Worm (Caenorhabditis elegans) whole organism, L4 larva: ENCODE data around the gene F07C3.3.

Source experiments
- F10B5.3 ChIP-seq: sonication (generic microtip); optimal IDR thresholded peaks from 2 replicates; lab custom pipeline; 2016; ENCODE audit warnings: mild to moderate bottlenecking, missing genetic modification characterization, missing compliant biosample characterization
- T20F7.1 ChIP-seq: fragments of 200-800 bp; sonication (Bioruptor generic); optimal IDR thresholded peaks from 2 replicates; lab custom pipeline; 2018; ENCODE audit warnings: mild to moderate bottlenecking, missing genetic modification characterization, missing compliant biosample characterization
- ZK337.2 ChIP-seq: fragments of 200-800 bp; sonication (Bioruptor generic); IDR thresholded peaks from 2 replicates; pipeline ENCODE4 v1.3.6; 2022; ENCODE audit warnings: missing genetic modification reagents, missing genetic modification characterization, missing compliant biosample characterization
- ZK546.5 ChIP-seq, 2 experiments: sonication (generic microtip); optimal IDR thresholded peaks; 2 replicates each; lab custom pipeline; 2017; ENCODE audit warnings: missing biosample characterization in 2 of 2, missing genetic modification characterization in 2 of 2
- aha-1 ChIP-seq: fragments of 150-350 bp; peaks from one replicate; lab custom pipeline; 2014; ENCODE audit warnings: missing biosample characterization, missing genetic modification characterization
- attf-4 ChIP-seq: sonication (generic microtip); optimal IDR thresholded peaks from 3 replicates; lab custom pipeline; 2017; ENCODE audit warnings: missing biosample characterization, missing genetic modification characterization
- ceh-28 ChIP-seq: fragments of 150-350 bp; optimal IDR thresholded peaks from 2 replicates; lab custom pipeline; 2014; ENCODE audit warnings: missing biosample characterization, missing genetic modification reagents, missing genetic modification characterization
- ctbp-1 ChIP-seq: fragments of 200-800 bp; sonication (Bioruptor generic); IDR thresholded peaks from 2 replicates; pipeline ENCODE4 v1.3.6; 2022; ENCODE audit warnings: missing genetic modification reagents, missing genetic modification characterization, missing compliant biosample characterization
- daf-16 ChIP-seq, 3 experiments: sonication (generic microtip); optimal IDR thresholded peaks; 2 replicates each; lab custom pipeline; 2016 to 2017; ENCODE audit warnings: missing genetic modification characterization in 3 of 3, missing genetic modification reagents in 3 of 3, mild to moderate bottlenecking in 2 of 3, missing compliant biosample characterization in 2 of 3, missing biosample characterization in 1 of 3, moderate library complexity in 1 of 3
- daf-8 ChIP-seq: fragments of 200-800 bp; sonication (Bioruptor generic); IDR thresholded peaks from 2 replicates; pipeline ENCODE4 v1.3.6; 2022; ENCODE audit warnings: missing genetic modification characterization, missing compliant biosample characterization
- dmd-6 ChIP-seq: fragments of 200-800 bp; sonication (Bioruptor generic); IDR thresholded peaks from 2 replicates; pipeline ENCODE4 v1.3.6; 2022; ENCODE audit warnings: missing genetic modification reagents, missing genetic modification characterization, missing compliant biosample characterization
- dmd-9 ChIP-seq: fragments of 200-800 bp; sonication (Bioruptor generic); IDR thresholded peaks from 2 replicates; pipeline ENCODE4 v1.3.6; 2022; ENCODE audit warnings: missing genetic modification reagents, missing genetic modification characterization, missing compliant biosample characterization
- dpl-1 ChIP-seq: fragments of 150-350 bp; optimal IDR thresholded peaks from 2 replicates; lab custom pipeline; 2014; ENCODE audit warnings: missing biosample characterization, missing genetic modification reagents, missing genetic modification characterization
- duxl-1 ChIP-seq: sonication (generic microtip); optimal IDR thresholded peaks from 2 replicates; lab custom pipeline; 2016; ENCODE audit warnings: mild to moderate bottlenecking, missing genetic modification characterization, moderate library complexity, missing compliant biosample characterization; ENCODE audit not compliant: poor library complexity
- dve-1 ChIP-seq: sonication (generic microtip); optimal IDR thresholded peaks from 2 replicates; lab custom pipeline; 2017; ENCODE audit warnings: antibody characterized with exemption, mild to moderate bottlenecking, missing genetic modification characterization, missing compliant biosample characterization; ENCODE audit not compliant: insufficient read depth
- egl-27 ChIP-seq: sonication (generic microtip); optimal IDR thresholded peaks from 3 replicates; lab custom pipeline; 2017; ENCODE audit warnings: missing biosample characterization, missing genetic modification reagents, missing genetic modification characterization
- hif-1 ChIP-seq, 2 experiments: sonication (generic microtip); optimal IDR thresholded peaks; 2 replicates each; lab custom pipeline; 2016 to 2017; ENCODE audit warnings: missing compliant biosample characterization in 2 of 2, missing genetic modification characterization in 2 of 2, missing genetic modification reagents in 2 of 2, missing genotype in 2 of 2, mild to moderate bottlenecking in 1 of 2
- hlh-11 ChIP-seq: fragments of 200-800 bp; sonication (Bioruptor generic); optimal IDR thresholded peaks from 2 replicates; lab custom pipeline; 2018; ENCODE audit warnings: mild to moderate bottlenecking, missing genetic modification characterization, missing compliant biosample characterization
- hmg-1.1 ChIP-seq: fragments of 200-800 bp; sonication (Bioruptor generic); IDR thresholded peaks from 2 replicates; pipeline ENCODE4 v1.3.6; 2022; ENCODE audit warnings: missing genetic modification reagents, missing genetic modification characterization, missing compliant biosample characterization
- lin-1 ChIP-seq: fragments of 200-800 bp; sonication (Bioruptor generic); IDR thresholded peaks from 2 replicates; pipeline ENCODE4 v1.3.6; 2022; ENCODE audit warnings: missing genetic modification reagents, missing genetic modification characterization, missing compliant biosample characterization
- lin-13 ChIP-seq: fragments of 150-350 bp; optimal IDR thresholded peaks from 2 replicates; lab custom pipeline; 2014; ENCODE audit warnings: missing biosample characterization, missing genetic modification reagents, missing genetic modification characterization
- mep-1 ChIP-seq: fragments of 150-350 bp; sonication (generic microtip); optimal IDR thresholded peaks from 3 replicates; lab custom pipeline; 2014; ENCODE audit warnings: missing biosample characterization, missing genetic modification characterization
- mxl-3 ChIP-seq: fragments of 200-800 bp; sonication (Bioruptor generic); optimal IDR thresholded peaks from 2 replicates; lab custom pipeline; 2018; ENCODE audit warnings: mild to moderate bottlenecking, missing genetic modification characterization, missing compliant biosample characterization
- nhr-11 ChIP-seq: fragments of 150-350 bp; optimal IDR thresholded peaks from 2 replicates; lab custom pipeline; 2014; ENCODE audit warnings: missing biosample characterization, missing genetic modification characterization
- nhr-28 ChIP-seq: fragments of 150-350 bp; optimal IDR thresholded peaks from 2 replicates; lab custom pipeline; 2014; ENCODE audit warnings: missing biosample characterization, missing genetic modification characterization
- nhr-42 ChIP-seq: fragments of 200-800 bp; sonication (Bioruptor generic); IDR thresholded peaks from 2 replicates; pipeline ENCODE4 v1.3.6; 2022; ENCODE audit warnings: missing genetic modification characterization, missing compliant biosample characterization
- nhr-77 ChIP-seq: fragments of 150-350 bp; optimal IDR thresholded peaks from 2 replicates; lab custom pipeline; 2014; ENCODE audit warnings: missing biosample characterization, missing genetic modification characterization
- php-3 ChIP-seq: fragments of 200-800 bp; sonication (Bioruptor generic); IDR thresholded peaks from 2 replicates; pipeline ENCODE4 v1.3.6; 2022; ENCODE audit warnings: missing genetic modification reagents, missing genetic modification characterization, missing compliant biosample characterization
- saeg-2 ChIP-seq: fragments of 200-800 bp; sonication (Bioruptor generic); IDR thresholded peaks from 2 replicates; pipeline ENCODE4 v1.3.6; 2022; ENCODE audit warnings: missing genetic modification reagents, missing genetic modification characterization, missing compliant biosample characterization
- set-16 ChIP-seq: fragments of 200-800 bp; sonication (Bioruptor generic); IDR thresholded peaks from 2 replicates; pipeline ENCODE4 v1.3.6; 2022; ENCODE audit warnings: missing genetic modification reagents, missing genetic modification characterization, missing compliant biosample characterization
- snpc-1.2 ChIP-seq: fragments of 200-800 bp; sonication (Bioruptor generic); IDR thresholded peaks from 2 replicates; pipeline ENCODE4 v1.3.6; 2022; ENCODE audit warnings: missing genetic modification reagents, missing genetic modification characterization, missing compliant biosample characterization
- snpc-4 ChIP-seq: fragments of 150-350 bp; optimal IDR thresholded peaks from 2 replicates; lab custom pipeline; 2014; ENCODE audit warnings: missing biosample characterization, missing genetic modification characterization
- tag-97 ChIP-seq: fragments of 200-800 bp; sonication (Bioruptor generic); IDR thresholded peaks from 2 replicates; pipeline ENCODE4 v1.3.6; 2022; ENCODE audit warnings: missing genetic modification characterization, missing compliant biosample characterization
- unc-39 ChIP-seq: sonication (generic microtip); optimal IDR thresholded peaks from 2 replicates; lab custom pipeline; 2017; ENCODE audit warnings: missing biosample characterization, missing genetic modification characterization
- unc-62 ChIP-seq, 3 experiments: fragments of 150-350 bp in 1 of 3; sonication (generic microtip); optimal IDR thresholded peaks in 2 of 3; peaks in 1 of 3; 1 replicate in 1 of 3; 2 replicates in 2 of 3; lab custom pipeline; 2014 to 2017; ENCODE audit warnings: missing biosample characterization in 3 of 3, missing genetic modification characterization in 3 of 3, missing genetic modification reagents in 3 of 3, missing genotype in 1 of 3
- vab-7 ChIP-seq: fragments of 200-800 bp; sonication (Bioruptor generic); IDR thresholded peaks from 2 replicates; pipeline ENCODE4 v1.3.6; 2022; ENCODE audit warnings: missing genetic modification reagents, missing genetic modification characterization, missing compliant biosample characterization
- zfp-3 ChIP-seq: fragments of 200-800 bp; sonication (Bioruptor generic); conservative IDR thresholded peaks from 2 replicates; pipeline ENCODE4 v1.3.6; 2022; ENCODE audit warnings: missing genetic modification reagents, missing genetic modification characterization, missing compliant biosample characterization
- zip-11 ChIP-seq: fragments of 200-800 bp; sonication (Bioruptor generic); IDR thresholded peaks from 2 replicates; pipeline ENCODE4 v1.3.6; 2022; ENCODE audit warnings: missing genetic modification characterization, missing compliant biosample characterization

The F07C3.3 gene

DNA sequence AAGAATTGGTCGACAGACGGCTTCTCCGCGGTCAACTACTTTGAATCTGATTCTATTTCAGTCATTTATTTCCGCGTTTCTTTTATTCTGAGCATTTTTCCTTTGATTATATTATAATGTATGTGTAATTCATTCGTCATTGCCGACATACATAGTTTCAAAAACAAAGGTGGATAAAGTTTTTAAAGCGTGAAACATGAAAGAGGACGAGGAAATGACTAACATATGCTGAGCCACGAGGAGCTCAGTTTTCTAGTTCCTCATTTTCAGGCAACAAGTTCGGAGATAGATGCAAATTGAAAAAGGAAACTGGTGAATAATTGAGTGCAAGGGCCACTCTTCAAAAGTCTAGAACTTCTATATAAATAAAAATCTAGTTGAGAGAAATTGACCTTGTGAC is 36.0 kb upstream of the F07C3.3 start:
- TF ChIP-seq hlh-11 (tag; lab: Kevin White, UChicago) (no peak), aha-1 (peak; percentile 86)
- TF ChIP-seq, all 104 proteins: peak for 1

DNA sequence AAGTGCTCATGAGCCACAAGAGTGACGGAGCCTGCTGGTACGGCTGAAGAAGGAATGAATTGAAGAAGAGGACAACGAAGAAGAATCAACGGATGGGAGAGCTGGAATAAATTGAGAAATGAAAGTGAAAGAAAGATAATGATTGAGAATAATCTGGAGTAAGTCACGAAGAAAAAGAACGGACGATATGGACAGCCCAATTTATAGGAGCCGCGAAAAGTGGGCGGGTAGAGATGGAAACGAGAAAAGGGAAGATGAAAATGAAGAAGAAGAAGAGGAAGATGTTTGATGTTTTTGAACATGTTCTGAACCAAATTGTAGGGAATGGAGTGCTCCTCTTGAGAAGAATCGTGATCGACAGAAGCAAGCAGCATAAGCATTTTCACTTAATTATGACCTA is 34.2 kb upstream of the F07C3.3 start, which contains the start of gene slc-17.7:
slc-17.7 (minus strand) TSS at position 101 of the 400 bp plus-strand sequence.
- no peak for TF ChIP-seq duxl-1 (tag; lab: Kevin White, UChicago)
- TF ChIP-seq ZK337.2 (GFP tag; lab: Robert Waterston, UW): no peak
- no peak for TF ChIP-seq dve-1
- no peak for TF ChIP-seq tag-97 (GFP tag; lab: Robert Waterston, UW)
- no peak for TF ChIP-seq hif-1 (tag; optimal IDR thresholded peaks at IDR 0.05; lab: Kevin White, UChicago)
- TF ChIP-seq set-16: no peak
- TF ChIP-seq saeg-2 (GFP tag; lab: Robert Waterston, UW): no peak
- no peak for TF ChIP-seq zip-11 (GFP tag; lab: Robert Waterston, UW)
- TF ChIP-seq dpl-1: no peak

DNA sequence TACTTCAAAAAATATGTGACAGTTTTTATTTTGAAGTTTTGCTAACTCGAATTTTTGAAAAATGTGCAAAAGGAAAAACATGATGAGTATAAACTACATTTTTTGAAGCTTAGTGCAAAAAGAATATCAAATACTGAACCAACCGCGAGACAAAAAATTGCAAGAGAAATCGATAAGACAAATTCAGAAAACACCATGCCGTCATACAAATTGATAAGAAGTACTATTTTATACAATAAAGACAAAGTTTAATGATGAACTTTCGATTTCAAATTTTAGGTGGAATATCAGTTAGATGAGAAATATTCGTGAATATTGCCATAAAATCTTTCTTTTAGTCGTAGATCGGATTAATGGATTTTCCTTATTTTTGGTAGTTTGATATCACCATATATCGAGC is 30.5 kb upstream of the F07C3.3 start:
- TF ChIP-seq dve-1 (peak; percentile 22), dmd-6 (GFP tag; lab: Robert Waterston, UW) (peak; percentile 47), nhr-77 (tag; lab: Kevin White, UChicago) (peak; percentile 7), T20F7.1 (GFP tag; lab: Kevin White, UChicago) (no peak), ctbp-1 (GFP tag; lab: Robert Waterston, UW) (no peak), unc-39 (no peak), nhr-28 (tag; lab: Kevin White, UChicago) (peak; percentile 43), snpc-4 (tag; lab: Kevin White, UChicago) (no peak), daf-16 (GFP tag; optimal IDR thresholded peaks at IDR 0.05; lab: Kevin White, UChicago) (no peak), daf-16 (tag; optimal IDR thresholded peaks at IDR 0.05; lab: Kevin White, UChicago) (peak; percentile 52)

DNA sequence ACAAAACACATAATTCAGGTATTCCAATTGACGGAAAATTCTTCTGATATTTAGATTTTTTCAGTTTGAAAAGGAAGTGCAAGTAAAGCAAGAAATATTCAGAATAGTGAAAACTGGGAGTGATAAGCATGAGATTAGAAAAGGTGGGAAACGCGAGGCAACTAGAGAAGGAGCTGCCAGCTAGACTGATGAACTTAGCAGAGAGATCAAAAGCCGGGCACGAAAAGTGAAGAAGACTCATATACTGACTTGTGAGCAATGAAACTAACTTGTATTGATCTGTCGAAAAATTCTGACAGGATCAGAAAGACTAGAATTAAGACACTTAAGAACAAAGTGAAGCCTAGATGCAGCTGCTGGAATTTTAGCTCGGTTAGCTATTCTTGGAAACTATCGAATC is 29.3 kb upstream of the F07C3.3 start, which contains the start of gene nhr-36:
nhr-36 (minus strand) TSS at position 101 of the 400 bp plus-strand sequence.
- TF ChIP-seq egl-27 (tag; lab: Kevin White, UChicago) (no peak), nhr-77 (tag; lab: Kevin White, UChicago) (no peak), ceh-28 (tag; lab: Kevin White, UChicago) (no peak), unc-62 (GFP tag; optimal IDR thresholded peaks at IDR 0.05 in 1 of 2; lab: Kevin White, UChicago) (peak in 1 of 2 experiments; percentile 53), unc-62 (tag; optimal IDR thresholded peaks at IDR 0.05; lab: Kevin White, UChicago) (no peak)

DNA sequence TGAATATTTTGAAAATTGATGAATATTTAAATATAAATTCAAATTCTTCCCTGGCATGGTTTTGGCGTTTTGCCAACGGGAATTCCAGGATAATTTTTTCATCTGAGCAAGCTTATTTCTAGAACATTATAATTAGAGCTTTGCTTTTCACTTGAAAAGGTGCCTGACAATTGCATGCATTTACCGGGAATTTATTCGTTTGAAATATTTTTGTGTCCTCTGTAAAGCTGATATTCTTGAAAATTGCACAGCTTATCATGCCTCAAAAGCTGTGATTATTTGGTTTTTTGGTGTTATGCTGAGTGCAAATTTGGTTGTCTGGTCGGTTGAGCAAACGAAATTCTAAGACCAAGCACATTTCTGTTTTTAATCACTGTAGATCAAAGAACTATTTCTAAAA is 28.2 kb upstream of the F07C3.3 start:
- TF ChIP-seq nhr-11 (tag; lab: Kevin White, UChicago) (peak; percentile 4), daf-8 (no peak), snpc-1.2 (GFP tag; lab: Robert Waterston, UW) (no peak)

DNA sequence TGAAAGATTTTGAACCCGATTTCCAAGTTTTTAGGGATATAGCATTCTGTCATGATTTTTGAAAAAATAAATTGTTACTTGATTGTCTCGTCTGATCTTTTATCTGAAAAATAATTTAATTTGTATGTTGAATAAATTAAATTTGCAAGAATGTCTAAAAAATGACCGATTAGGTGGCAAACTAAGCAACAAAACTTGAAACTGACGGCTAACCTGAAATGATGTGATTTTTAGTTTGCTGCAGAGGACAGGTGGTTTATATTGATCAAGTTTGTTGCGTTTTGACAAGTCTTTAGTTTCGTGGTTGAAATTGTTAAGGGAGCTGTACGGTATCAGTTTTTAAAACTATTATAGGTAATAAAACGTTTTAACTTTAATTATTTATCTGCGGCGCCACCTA is 25.3 kb upstream of the F07C3.3 start, which contains the start of gene F07C3.16:
F07C3.16 (minus strand) TSS at position 101 of the 400 bp plus-strand sequence.
- peak in 1 of 2 experiments; percentile 78 for TF ChIP-seq unc-62 (GFP tag; optimal IDR thresholded peaks at IDR 0.05 in 1 of 2; lab: Kevin White, UChicago)
- no peak for TF ChIP-seq unc-62 (tag; optimal IDR thresholded peaks at IDR 0.05; lab: Kevin White, UChicago)
- TF ChIP-seq lin-13 (GFP tag; lab: Kevin White, UChicago): no peak
- TF ChIP-seq, all 104 proteins: peak for 1

DNA sequence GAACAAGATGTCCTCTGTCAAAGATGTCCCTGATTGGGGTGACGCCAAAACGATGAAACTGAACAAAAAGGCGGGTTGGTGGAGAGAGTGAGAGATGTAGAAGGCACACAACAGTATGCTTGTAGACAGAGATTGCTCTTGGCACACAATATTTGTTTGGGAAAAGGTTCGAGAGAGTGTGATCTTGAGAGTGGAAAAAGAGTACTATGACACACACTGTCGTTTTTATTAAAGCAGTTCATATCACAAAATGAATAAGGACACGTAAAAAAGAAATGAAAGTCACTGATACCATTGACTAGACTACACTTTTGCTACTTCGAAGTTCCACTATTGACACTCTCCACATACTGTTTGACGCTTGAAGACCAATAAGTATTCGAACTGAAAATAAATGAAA is 23.3 kb upstream of the F07C3.3 start:
- TF ChIP-seq zfp-3 (GFP tag; lab: Robert Waterston, UW): no peak
- no peak for TF ChIP-seq attf-4 (tag; lab: Kevin White, UChicago)
- TF ChIP-seq F10B5.3 (tag; lab: Kevin White, UChicago): no peak
- TF ChIP-seq tag-97 (GFP tag; lab: Robert Waterston, UW): no peak
- peak; percentile 6 for TF ChIP-seq mep-1 (tag; lab: Kevin White, UChicago)
- TF ChIP-seq set-16: no peak
- no peak for TF ChIP-seq T20F7.1 (GFP tag; lab: Kevin White, UChicago)
- no peak for TF ChIP-seq mxl-3 (GFP tag; lab: Kevin White, UChicago)
- TF ChIP-seq dmd-9: no peak
- TF ChIP-seq ZK546.5 (tag; optimal IDR thresholded peaks at IDR 0.05; lab: Kevin White, UChicago): no peak
- no peak for TF ChIP-seq nhr-42 (GFP tag; lab: Robert Waterston, UW)
- no peak for TF ChIP-seq hmg-1.1 (GFP tag; lab: Robert Waterston, UW)
- no peak for TF ChIP-seq vab-7
- no peak for TF ChIP-seq egl-27 (tag; lab: Kevin White, UChicago)
- no peak for TF ChIP-seq unc-39
- 0 out of 2 replicates have a peak, but pooled peaks have one; percentile 27 for TF ChIP-seq lin-1 (GFP tag; lab: Robert Waterston, UW)
- TF ChIP-seq php-3 (GFP tag; lab: Robert Waterston, UW): peak; percentile 92
